Worm (Caenorhabditis elegans): Measurements from ENCODE around the gene ttc-37.

The ttc-37 gene

DNA sequence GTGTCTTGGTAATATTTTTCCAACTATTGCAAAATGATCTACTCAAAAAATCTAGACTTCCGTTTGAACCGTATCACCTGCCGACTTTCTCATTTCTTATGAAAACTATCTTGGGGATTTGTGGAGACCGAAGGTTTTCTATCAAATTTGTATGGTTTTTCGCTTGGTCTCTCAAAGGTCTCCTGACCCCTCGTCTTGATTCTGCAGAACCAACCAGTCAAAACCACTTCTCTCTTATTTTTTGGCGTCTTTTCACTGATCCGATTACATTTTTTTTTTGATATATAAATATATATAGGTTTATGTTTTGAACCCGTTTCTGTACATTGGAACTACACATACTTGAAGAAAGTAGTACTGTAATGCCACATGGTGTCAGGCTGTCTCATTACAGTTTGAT, 21.4 kb downstream of the ttc-37 start:
- no peak for TF ChIP-seq dmd-8 (GFP tag; IDR thresholded peaks at IDR 0.05)
- no peak for TF ChIP-seq fkh-10 (GFP tag; optimal IDR thresholded peaks at IDR 0.05)
- peak in 1 of 2 experiments; percentile 3 for TF ChIP-seq mdl-1 (tag; optimal IDR thresholded peaks at IDR 0.05)
- no peak for TF ChIP-seq arid-1 (GFP tag; conservative IDR thresholded peaks at IDR 0.05)

DNA sequence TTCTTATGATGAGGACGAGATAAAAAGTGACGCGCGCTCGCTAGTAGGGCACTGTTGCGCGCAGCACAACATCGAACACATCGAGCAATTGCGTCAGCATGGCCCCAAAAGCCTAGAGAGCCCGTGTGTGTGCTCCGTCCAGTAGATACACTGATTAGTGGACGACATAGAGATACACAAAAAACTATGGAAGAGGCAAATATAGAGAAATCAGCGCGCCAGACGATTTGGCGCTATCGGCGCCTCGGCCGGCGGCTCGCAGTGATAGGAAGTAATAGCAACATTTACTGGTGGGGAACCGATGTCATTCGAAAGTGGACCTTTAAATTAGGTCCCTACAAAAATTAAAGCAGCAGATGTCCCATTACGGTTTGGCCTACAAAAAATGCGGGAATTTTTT, 24.2 kb downstream of the ttc-37 start:
- no peak for TF ChIP-seq F37D6.2 (tag; optimal IDR thresholded peaks at IDR 0.05)
- TF ChIP-seq T26A8.4 (GFP tag; IDR thresholded peaks at IDR 0.05): no peak
- no peak for TF ChIP-seq snpc-1.2 (GFP tag; IDR thresholded peaks at IDR 0.05)
- peak in 1 of 2 experiments; percentile 85 for TF ChIP-seq unc-62 (GFP tag; optimal IDR thresholded peaks at IDR 0.05 in 1 of 2)
- no peak for TF ChIP-seq unc-62 (tag; optimal IDR thresholded peaks at IDR 0.05)
- TF ChIP-seq dpl-1 (GFP tag; optimal IDR thresholded peaks at IDR 0.05): no peak
- TF ChIP-seq daf-8 (GFP tag; IDR thresholded peaks at IDR 0.05): no peak
- no peak for TF ChIP-seq ceh-62 (tag; optimal IDR thresholded peaks at IDR 0.05)
- no peak for TF ChIP-seq Y48G9A.11 (GFP tag; IDR thresholded peaks at IDR 0.05)
- no peak for TF ChIP-seq zip-2 (tag; optimal IDR thresholded peaks at IDR 0.05)
- TF ChIP-seq nhr-28 (tag; optimal IDR thresholded peaks at IDR 0.05): peak; percentile 21
- TF ChIP-seq nhr-76 (tag; optimal IDR thresholded peaks at IDR 0.05): no peak
- TF ChIP-seq lin-1 (GFP tag; IDR thresholded peaks at IDR 0.05): no peak
- no peak for TF ChIP-seq lin-15B (tag; optimal IDR thresholded peaks at IDR 0.05)
- TF ChIP-seq saeg-2 (GFP tag; IDR thresholded peaks at IDR 0.05): no peak
- no peak for TF ChIP-seq aly-2 (tag; optimal IDR thresholded peaks at IDR 0.05)

DNA sequence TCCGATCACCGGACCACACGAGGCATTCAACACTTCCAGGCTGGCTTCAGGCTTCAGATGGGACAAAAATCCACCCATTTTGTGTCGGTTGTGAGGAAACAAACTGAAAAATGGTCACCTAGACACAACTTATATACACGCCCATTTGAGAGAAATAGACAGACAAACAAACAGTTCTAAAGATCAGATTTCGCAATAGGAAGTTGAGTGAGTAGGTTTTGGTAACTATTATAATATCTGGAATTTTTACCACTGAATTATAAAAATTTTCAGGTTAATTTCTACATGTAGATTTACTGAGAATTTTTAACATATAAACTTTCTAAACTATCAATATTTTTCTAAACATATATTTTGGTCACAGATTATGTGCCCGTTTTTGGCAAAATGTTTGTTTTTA, 29.5 kb downstream of the ttc-37 start, which contains the start of gene cest-32:
TSS of gene cest-32 (minus strand) at position 115 of the 400 bp plus-strand sequence.
- no peak for TF ChIP-seq zip-11 (GFP tag; IDR thresholded peaks at IDR 0.05)
- peak; percentile 2 for TF ChIP-seq dve-1 (tag; optimal IDR thresholded peaks at IDR 0.05; ENCODE audit: insufficient read depth)
- TF ChIP-seq zfp-3 (GFP tag; conservative IDR thresholded peaks at IDR 0.05): no peak

DNA sequence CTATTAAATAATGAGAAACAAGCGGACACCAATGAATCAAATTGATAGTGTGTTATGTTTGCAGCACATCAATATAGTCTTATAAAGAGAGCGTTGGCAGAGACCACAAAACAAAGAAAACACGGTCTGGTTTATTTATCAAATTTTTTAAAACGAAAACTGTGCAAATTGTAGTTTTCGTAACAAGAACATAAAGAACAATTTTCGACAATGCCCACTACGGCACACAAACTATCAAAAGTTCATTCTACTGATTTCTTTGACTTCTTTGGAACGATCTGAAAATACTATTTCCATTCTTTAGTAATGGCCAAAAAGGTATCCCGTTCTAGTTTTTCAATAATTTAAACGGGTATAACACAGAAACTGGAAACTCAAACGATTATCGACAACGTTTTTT, 32.8 kb downstream of the ttc-37 start, which contains the start of gene cest-35.2:
TSS of gene cest-35.2 (minus strand) at position 101 of the 400 bp plus-strand sequence.
- no peak for TF ChIP-seq gei-8 (GFP tag; optimal IDR thresholded peaks at IDR 0.05)
- TF ChIP-seq nhr-28 (tag; optimal IDR thresholded peaks at IDR 0.05): peak; percentile 69

DNA sequence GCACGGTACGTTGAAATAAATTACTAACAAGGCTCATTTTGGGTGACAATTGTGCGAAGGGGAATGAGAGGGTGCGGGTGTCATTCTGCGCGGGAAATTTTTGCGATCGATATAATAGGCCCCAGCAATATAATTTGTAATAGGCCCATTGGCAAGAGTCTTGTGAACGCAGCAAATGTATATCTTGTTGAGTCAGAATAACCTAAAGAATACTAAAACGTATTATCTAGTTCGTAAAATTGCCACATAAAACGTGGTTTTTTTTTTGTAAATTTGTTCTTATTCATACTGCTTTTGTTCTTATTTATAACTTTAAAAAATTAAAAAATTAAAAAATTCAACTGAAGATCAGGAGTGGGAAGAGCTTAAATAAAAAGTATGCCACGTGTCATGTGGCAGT, 35.1 kb downstream of the ttc-37 start, which contains the start of gene C52A10.3:
TSS of gene C52A10.3 (minus strand) at position 101 of the 400 bp plus-strand sequence.
- TF ChIP-seq nhr-76 (tag; optimal IDR thresholded peaks at IDR 0.05) (no peak), F37D6.2 (tag; optimal IDR thresholded peaks at IDR 0.05) (no peak), F49E8.2 (tag; optimal IDR thresholded peaks at IDR 0.05; ENCODE audit: borderline replicate concordance) (no peak), mdl-1 (tag; optimal IDR thresholded peaks at IDR 0.05) (no peak), ceh-20 (GFP tag; IDR thresholded peaks at IDR 0.05) (no peak), unc-39 (tag; optimal IDR thresholded peaks at IDR 0.05) (no peak)

DNA sequence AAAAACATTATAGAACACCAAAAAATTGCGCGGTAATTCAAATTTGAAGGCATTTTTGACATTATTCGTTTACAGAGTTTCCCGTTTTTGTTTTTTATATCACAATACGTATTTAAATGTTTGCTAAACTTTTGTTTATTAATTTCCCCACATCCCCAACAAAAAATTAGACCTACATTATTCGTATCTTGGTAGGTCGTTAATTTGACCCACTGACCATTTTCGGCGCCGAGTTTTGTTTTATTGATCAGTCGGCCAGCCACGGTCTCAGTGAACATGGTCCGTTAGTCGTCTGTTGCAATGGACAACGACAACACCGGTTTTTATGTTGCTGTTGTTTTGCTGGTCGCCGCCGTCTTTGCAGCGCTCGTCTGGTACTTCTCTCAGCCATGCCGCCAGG, 35.6 kb downstream of the ttc-37 start, which contains the start of gene B0238.15:
TSS of gene B0238.15 (plus strand) at position 301 of the 400 bp plus-strand sequence.
- TF ChIP-seq dve-1 (tag; optimal IDR thresholded peaks at IDR 0.05; ENCODE audit: insufficient read depth) (no peak), unc-130 (GFP tag; optimal IDR thresholded peaks at IDR 0.05) (no peak), madf-9 (GFP tag; conservative IDR thresholded peaks at IDR 0.05) (no peak), Y5F2A.4 (GFP tag; optimal IDR thresholded peaks at IDR 0.05) (no peak), dmd-9 (GFP tag; IDR thresholded peaks at IDR 0.05) (no peak)

Data from whole organism, L4 larva.